Fruit fly (Drosophila melanogaster) whole organism, embryonic: ENCODE measurements around the gene CG3984.

Experiments
- Ada2b ChIP-seq: fragments of 200-800 bp; sonication (Bioruptor generic); IDR thresholded peaks from 2 replicates; pipeline ENCODE4 v1.3.6; 2022; ENCODE audit warnings: missing biosample characterization, missing genetic modification characterization
- Bdp1 ChIP-seq: fragments of 200-800 bp; sonication (Bioruptor generic); optimal IDR thresholded peaks from 3 replicates; lab custom pipeline; 2016; ENCODE audit warnings: missing biosample characterization, missing genetic modification characterization
- CG10431 ChIP-seq: fragments of 200-800 bp; sonication (Bioruptor generic); optimal IDR thresholded peaks from 3 replicates; lab custom pipeline; 2018; ENCODE audit warnings: missing biosample characterization, mild to moderate bottlenecking, missing genetic modification characterization
- CG10462 ChIP-seq: fragments of 200-800 bp; sonication (Bioruptor generic); optimal IDR thresholded peaks from 2 replicates; lab custom pipeline; 2016; ENCODE audit warnings: missing biosample characterization, missing genetic modification characterization
- CG10543 ChIP-seq: fragments of 200-800 bp; sonication (Bioruptor generic); optimal IDR thresholded peaks from 3 replicates; lab custom pipeline; 2017; ENCODE audit warnings: missing biosample characterization, mild to moderate bottlenecking, missing genetic modification characterization, moderate library complexity
- CG10959 ChIP-seq: fragments of 200-800 bp; sonication (Bioruptor generic); IDR thresholded peaks from 2 replicates; pipeline ENCODE4 v1.3.6; 2022; ENCODE audit warnings: missing biosample characterization, missing genetic modification characterization
- CG11398 ChIP-seq: fragments of 200-800 bp; sonication (Bioruptor generic); optimal IDR thresholded peaks from 2 replicates; lab custom pipeline; 2016; ENCODE audit warnings: missing biosample characterization, missing genetic modification characterization
- CG11456 ChIP-seq: fragments of 200-800 bp; sonication (Bioruptor generic); IDR thresholded peaks from 3 replicates; pipeline ENCODE4 v1.3.6; 2022; ENCODE audit warnings: missing biosample characterization, missing genetic modification characterization
- CG11695 ChIP-seq: fragments of 200-800 bp; sonication (Bioruptor generic); IDR thresholded peaks from 3 replicates; pipeline ENCODE4 v1.3.6; 2022; ENCODE audit warnings: missing biosample characterization, missing genetic modification characterization
- CG11696 ChIP-seq: fragments of 200-800 bp; sonication (Bioruptor generic); IDR thresholded peaks from 2 replicates; pipeline ENCODE4 v1.3.6; 2022; ENCODE audit warnings: missing biosample characterization, missing genetic modification characterization
- CG1233 ChIP-seq: fragments of 200-800 bp; sonication (Bioruptor generic); optimal IDR thresholded peaks from 4 replicates; lab custom pipeline; 2018; ENCODE audit warnings: missing biosample characterization, mild to moderate bottlenecking, missing genetic modification characterization
- CG17186 ChIP-seq: fragments of 200-800 bp; sonication (Bioruptor generic); optimal IDR thresholded peaks from 3 replicates; lab custom pipeline; 2017; ENCODE audit warnings: missing biosample characterization, missing genetic modification reagents, missing genetic modification characterization
- CG17829 ChIP-seq: fragments of 200-800 bp; optimal IDR thresholded peaks from 2 replicates; lab custom pipeline; 2019; ENCODE audit warnings: missing biosample characterization, mild to moderate bottlenecking, missing genetic modification characterization, moderate library complexity
- CG18011 ChIP-seq: fragments of 200-800 bp; sonication (Bioruptor generic); optimal IDR thresholded peaks from 2 replicates; lab custom pipeline; 2017; ENCODE audit warnings: missing biosample characterization, missing genetic modification characterization, mild to moderate bottlenecking, moderate library complexity, missing genotype
- CG2678 ChIP-seq: fragments of 200-800 bp; sonication (Bioruptor generic); optimal IDR thresholded peaks from 3 replicates; lab custom pipeline; 2019; ENCODE audit warnings: missing biosample characterization, mild to moderate bottlenecking, missing genetic modification characterization, moderate library complexity
- CG3065 ChIP-seq: fragments of 200-800 bp; sonication (Bioruptor generic); optimal IDR thresholded peaks from 2 replicates; lab custom pipeline; 2016; ENCODE audit warnings: missing biosample characterization, missing genetic modification characterization
- CG43689 ChIP-seq: fragments of 200-800 bp; sonication (Bioruptor generic); IDR thresholded peaks from 2 replicates; pipeline ENCODE4 v1.3.6; 2022; ENCODE audit warnings: missing biosample characterization, missing genetic modification characterization
- CG7745 ChIP-seq: fragments of 200-800 bp; sonication (Bioruptor generic); optimal IDR thresholded peaks from 2 replicates; lab custom pipeline; 2018; ENCODE audit warnings: missing biosample characterization, mild to moderate bottlenecking, missing genetic modification characterization, moderate library complexity
- CG7963 ChIP-seq: fragments of 200-800 bp; sonication (Bioruptor generic); IDR thresholded peaks from 3 replicates; pipeline ENCODE4 v1.3.6; 2022; ENCODE audit warnings: missing biosample characterization, missing genetic modification characterization; ENCODE audit not compliant: partially characterized antibody
- CG8478 ChIP-seq: fragments of >200 bp; optimal IDR thresholded peaks from 2 replicates; lab custom pipeline; 2018
- CG9932 ChIP-seq: fragments of 200-800 bp; sonication (Bioruptor generic); IDR thresholded peaks from 2 replicates; pipeline ENCODE4 v1.3.6; 2022; ENCODE audit warnings: missing biosample characterization, missing genetic modification characterization
- CkIIα-i1 ChIP-seq: fragments of 200-800 bp; sonication (Bioruptor generic); IDR thresholded peaks from 2 replicates; pipeline ENCODE4 v1.3.6; 2022; ENCODE audit warnings: missing biosample characterization, missing genetic modification characterization
- Dbx ChIP-seq: fragments of 200-800 bp; sonication (Bioruptor generic); IDR thresholded peaks from 3 replicates; pipeline ENCODE4 v1.3.6; 2022; ENCODE audit warnings: missing biosample characterization, missing genetic modification characterization
- Dfd ChIP-seq, 2 experiments: fragments of >200 bp; optimal IDR thresholded peaks; 2 replicates each; lab custom pipeline; 2017; ENCODE audit warnings: missing biosample characterization in 2 of 2, missing genetic modification characterization in 2 of 2
- Hmx ChIP-seq: fragments of 200-800 bp; sonication (Bioruptor generic); optimal IDR thresholded peaks from 2 replicates; lab custom pipeline; 2016; ENCODE audit warnings: missing biosample characterization, missing genetic modification characterization
- Kr ChIP-seq: fragments of 200-800 bp; sonication (Bioruptor generic); optimal IDR thresholded peaks from 2 replicates; lab custom pipeline; 2017; ENCODE audit warnings: missing biosample characterization, mild to moderate bottlenecking, missing genetic modification characterization
- Mrtf ChIP-seq: fragments of 200-800 bp; sonication (Bioruptor generic); IDR thresholded peaks from 3 replicates; pipeline ENCODE4 v1.3.6; 2022; ENCODE audit warnings: missing biosample characterization, missing genetic modification characterization
- Scr ChIP-seq: fragments of 200-800 bp; sonication (Bioruptor generic); IDR thresholded peaks from 2 replicates; pipeline ENCODE4 v1.3.6; 2022; ENCODE audit warnings: missing biosample characterization, missing genetic modification characterization; ENCODE audit not compliant: partially characterized antibody
- Stat92E ChIP-seq, 3 experiments: fragments of >200 bp in 2 of 3; fragments of 200-800 bp in 1 of 3; sonication (Bioruptor generic) in 1 of 3; optimal IDR thresholded peaks; 2 replicates each; lab custom pipeline; 2017 to 2019; ENCODE audit warnings: missing biosample characterization in 3 of 3, missing genetic modification characterization in 3 of 3, mild to moderate bottlenecking in 1 of 3, moderate library complexity in 1 of 3
- Tbp ChIP-seq: fragments of >200 bp; optimal IDR thresholded peaks from 2 replicates; lab custom pipeline; 2018; ENCODE audit warnings: missing biosample characterization, missing genetic modification characterization
- Usf ChIP-seq: fragments of 200-800 bp; sonication (Bioruptor generic); optimal IDR thresholded peaks from 2 replicates; lab custom pipeline; 2017; ENCODE audit warnings: missing genotype, missing biosample characterization, missing genetic modification characterization
- ap ChIP-seq: fragments of 200-800 bp; sonication (Bioruptor generic); IDR thresholded peaks from 2 replicates; pipeline ENCODE4 v1.3.6; 2022; ENCODE audit warnings: missing biosample characterization, missing genetic modification characterization
- bab2 ChIP-seq: fragments of 200-800 bp; sonication (Bioruptor generic); optimal IDR thresholded peaks from 2 replicates; lab custom pipeline; 2016; ENCODE audit warnings: missing biosample characterization, missing genetic modification characterization
- bigmax ChIP-seq: fragments of 200-800 bp; sonication (Bioruptor generic); optimal IDR thresholded peaks from 2 replicates; lab custom pipeline; 2018; ENCODE audit warnings: missing biosample characterization, mild to moderate bottlenecking, missing genetic modification characterization
- dysf ChIP-seq: fragments of 200-800 bp; sonication (Bioruptor generic); IDR thresholded peaks from 3 replicates; pipeline ENCODE4 v1.3.6; 2022; ENCODE audit warnings: missing biosample characterization, missing genetic modification characterization
- eve ChIP-seq, 2 experiments: fragments of >200 bp; optimal IDR thresholded peaks; 2 replicates each; lab custom pipeline; 2017; ENCODE audit warnings: missing biosample characterization in 2 of 2, missing genetic modification characterization in 2 of 2
- gro ChIP-seq: fragments of 200-800 bp; sonication (Bioruptor generic); optimal IDR thresholded peaks from 2 replicates; lab custom pipeline; 2016; ENCODE audit warnings: missing biosample characterization, missing genetic modification characterization
- gt ChIP-seq: fragments of 200-800 bp; sonication (Bioruptor generic); IDR thresholded peaks from 2 replicates; pipeline ENCODE4 v1.3.6; 2022; ENCODE audit warnings: missing biosample characterization, missing genetic modification characterization
- jigr1 ChIP-seq: fragments of 200-800 bp; sonication (Bioruptor generic); IDR thresholded peaks from 3 replicates; pipeline ENCODE4 v1.3.6; 2022; ENCODE audit warnings: missing biosample characterization, missing genetic modification characterization
- oc ChIP-seq: fragments of 200-800 bp; sonication (Bioruptor generic); optimal IDR thresholded peaks from 2 replicates; lab custom pipeline; 2018; ENCODE audit warnings: missing biosample characterization, mild to moderate bottlenecking, missing genetic modification characterization, moderate library complexity
- odd ChIP-seq: fragments of 200-800 bp; sonication (Bioruptor generic); optimal IDR thresholded peaks from 2 replicates; lab custom pipeline; 2017; ENCODE audit warnings: missing biosample characterization, mild to moderate bottlenecking, missing genetic modification characterization
- onecut ChIP-seq: fragments of 200-800 bp; sonication (Bioruptor generic); IDR thresholded peaks from 2 replicates; pipeline ENCODE4 v1.3.6; 2022; ENCODE audit warnings: missing biosample characterization, missing genetic modification characterization
- otp ChIP-seq: fragments of 200-800 bp; sonication (Bioruptor generic); IDR thresholded peaks from 3 replicates; pipeline ENCODE4, ENCODE4 v1.3.6; 2022; ENCODE audit warnings: missing biosample characterization, missing genetic modification characterization
- pfk ChIP-seq: fragments of 200-800 bp; sonication (Bioruptor generic); optimal IDR thresholded peaks from 2 replicates; lab custom pipeline; 2018; ENCODE audit warnings: missing biosample characterization, mild to moderate bottlenecking, missing genetic modification characterization, moderate library complexity
- pros ChIP-seq: fragments of 200-800 bp; sonication (Bioruptor generic); optimal IDR thresholded peaks from 3 replicates; lab custom pipeline; 2019; ENCODE audit warnings: missing biosample characterization, mild to moderate bottlenecking, missing genetic modification characterization, moderate library complexity
- row ChIP-seq: fragments of 200-800 bp; sonication (Bioruptor generic); IDR thresholded peaks from 3 replicates; pipeline ENCODE4 v1.3.6; 2022; ENCODE audit warnings: missing biosample characterization, missing genetic modification characterization
- sens ChIP-seq: fragments of 200-800 bp; sonication (Bioruptor generic); peaks from one replicate; lab custom pipeline; 2016; ENCODE audit warnings: missing biosample characterization, missing genetic modification characterization
- shn ChIP-seq: fragments of 200-800 bp; sonication (Bioruptor generic); optimal IDR thresholded peaks from 3 replicates; lab custom pipeline; 2016; ENCODE audit warnings: missing biosample characterization, missing genetic modification characterization
- sisA ChIP-seq: fragments of 200-800 bp; sonication (Bioruptor generic); IDR thresholded peaks from 2 replicates; pipeline ENCODE4 v1.3.6; 2022; ENCODE audit warnings: missing biosample characterization, missing genetic modification characterization
- stc ChIP-seq: fragments of 200-800 bp; sonication (Bioruptor generic); IDR thresholded peaks from 2 replicates; pipeline ENCODE4 v1.3.6; 2022; ENCODE audit warnings: missing biosample characterization, missing genetic modification characterization
- vvl ChIP-seq: fragments of 200-800 bp; sonication (Bioruptor generic); IDR thresholded peaks from 2 replicates; pipeline ENCODE4 v1.3.6; 2022; ENCODE audit warnings: missing biosample characterization, missing genetic modification characterization
- wek ChIP-seq: fragments of 200-800 bp; sonication (Bioruptor generic); optimal IDR thresholded peaks from 3 replicates; lab custom pipeline; 2018; ENCODE audit warnings: missing biosample characterization, mild to moderate bottlenecking, missing genetic modification characterization, moderate library complexity
- zfh1 ChIP-seq: fragments of 200-800 bp; sonication (Bioruptor generic); IDR thresholded peaks from 3 replicates; pipeline ENCODE4 v1.3.6; 2022; ENCODE audit warnings: missing biosample characterization, missing genetic modification characterization

Gene CG3984

dm6 chr3R:15145491-15145890 is 8.5 kb downstream of the CG3984 start (continued):
- no peak for TF ChIP-seq jigr1 (GFP tag; lab: Robert Waterston, UW)
- no peak for TF ChIP-seq Scr (GFP tag; lab: Robert Waterston, UW)
- no peak for TF ChIP-seq wek (GFP tag; lab: Kevin White, UChicago)
- peak; percentile 77 for TF ChIP-seq CG11695 (GFP tag; lab: Robert Waterston, UW)
- no peak for TF ChIP-seq Hmx
- TF ChIP-seq zfh1, result peak; percentile 62
- TF ChIP-seq CG11456 (GFP tag; lab: Robert Waterston, UW), result no peak
- TF ChIP-seq CG7745 (tag; lab: Kevin White, UChicago), result no peak
- TF ChIP-seq CG18011, result no peak
- TF ChIP-seq pros (GFP tag; lab: Kevin White, UChicago), result no peak
- no peak for TF ChIP-seq pfk (GFP tag; lab: Kevin White, UChicago)
- peak; percentile 44 for TF ChIP-seq onecut (GFP tag; lab: Robert Waterston, UW)
- no peak for TF ChIP-seq CG43689 (GFP tag; lab: Robert Waterston, UW)
- no peak for TF ChIP-seq Bdp1 (GFP tag; lab: Kevin White, UChicago)
- TF ChIP-seq dysf (GFP tag; lab: Robert Waterston, UW), result peak; percentile 79
- TF ChIP-seq CG11398 (GFP tag; lab: Kevin White, UChicago), result no peak
- no peak for TF ChIP-seq gro (GFP tag; lab: Kevin White, UChicago)
- TF ChIP-seq CG1233, result no peak
- TF ChIP-seq stc, result peak; percentile 75
- no peak for TF ChIP-seq CG10431 (GFP tag; lab: Kevin White, UChicago)
- TF ChIP-seq otp (GFP tag; lab: Robert Waterston, UW), result no peak
- TF ChIP-seq Tbp (GFP tag; lab: Kevin White, UChicago), result no peak
- no peak for TF ChIP-seq CG10959
- peak; percentile 59 for TF ChIP-seq Ada2b (GFP tag; lab: Robert Waterston, UW)
- TF ChIP-seq row (GFP tag; lab: Robert Waterston, UW), result peak; percentile 82
- TF ChIP-seq vvl (GFP tag; lab: Robert Waterston, UW), result peak; percentile 82
- no peak for TF ChIP-seq CG8478 (lab: Kevin White, UChicago)
- TF ChIP-seq Dfd (GFP tag; optimal IDR thresholded peaks at IDR 0.05; lab: Kevin White, UChicago), result no peak
- no peak for TF ChIP-seq CG3065 (GFP tag; lab: Kevin White, UChicago)
- peak; percentile 37; the same call in 1 of the 2 replicates for TF ChIP-seq sisA
- TF ChIP-seq eve (GFP tag; optimal IDR thresholded peaks at IDR 0.05; lab: Kevin White, UChicago), result no peak
- TF ChIP-seq Dbx, result peak; percentile 54; the same call in 2 of the 3 replicates
- no peak for TF ChIP-seq bigmax (GFP tag; lab: Kevin White, UChicago)
- TF ChIP-seq CG7963, result no peak
- peak; percentile 62 for TF ChIP-seq sens (GFP tag; lab: Kevin White, UChicago)
- TF ChIP-seq Mrtf (GFP tag; lab: Robert Waterston, UW), result 0 out of 3 replicates have a peak, but pooled peaks have one; percentile 59
- no peak for TF ChIP-seq Kr
- TF ChIP-seq CkIIα-i1 (GFP tag; lab: Robert Waterston, UW), result no peak
- peak; percentile 26 for TF ChIP-seq oc (tag; lab: Kevin White, UChicago)
- TF ChIP-seq ap (GFP tag; lab: Robert Waterston, UW), result peak; percentile 29; the same call in 1 of the 2 replicates
- peak; percentile 68 for TF ChIP-seq CG17829
- peak; percentile 12 for TF ChIP-seq bab2 (GFP tag; lab: Kevin White, UChicago)
- TF ChIP-seq Usf (GFP tag; lab: Kevin White, UChicago), result no peak
- TF ChIP-seq shn (GFP tag; lab: Kevin White, UChicago), result no peak
- TF ChIP-seq CG9932, result 0 out of 2 replicates have a peak, but pooled peaks have one; percentile 14
- no peak for TF ChIP-seq gt
- peak; percentile 71 for TF ChIP-seq CG2678 (tag; lab: Kevin White, UChicago)
- TF ChIP-seq CG10543 (GFP tag; lab: Kevin White, UChicago), result no peak
- no peak for TF ChIP-seq CG10462 (GFP tag; lab: Kevin White, UChicago)
- TF ChIP-seq Stat92E (GFP tag; optimal IDR thresholded peaks at IDR 0.05; lab: Kevin White, UChicago), result no peak
- TF ChIP-seq CG17186 (GFP tag; lab: Kevin White, UChicago), result no peak
- TF ChIP-seq CG11696 (GFP tag; lab: Robert Waterston, UW), result peak; percentile 27; the same call in 1 of the 2 replicates
- TF ChIP-seq odd, result no peak
